Fruit fly (Drosophila melanogaster): ENCODE measurements around the gene CG3308.

The CG3308 gene

dm6 chr3R:21263177-21263576 lies 10.4 kb downstream of the CG3308 start (continued):
- no peak for TF ChIP-seq eve (GFP tag; optimal IDR thresholded peaks at IDR 0.05)
- no peak for TF ChIP-seq CG6175 (GFP tag; IDR thresholded peaks at IDR 0.05)
- TF ChIP-seq Hr51 (GFP tag; optimal IDR thresholded peaks at IDR 0.05), result peak in 1 of 2 experiments; percentile 19
- TF ChIP-seq CG31388 (GFP tag; optimal IDR thresholded peaks at IDR 0.05), result no peak
- 0 out of 2 replicates have a peak, but pooled peaks have one; percentile 24 for TF ChIP-seq ttk (GFP tag; IDR thresholded peaks at IDR 0.05)
- TF ChIP-seq otp (GFP tag; IDR thresholded peaks at IDR 0.05), result peak; percentile 68; the same call in 2 of the 3 replicates
- TF ChIP-seq maf-S (GFP tag; optimal IDR thresholded peaks at IDR 0.05), result no peak
- TF ChIP-seq CG3065 (GFP tag; optimal IDR thresholded peaks at IDR 0.05), result no peak
- no peak for TF ChIP-seq CG10147 (GFP tag; optimal IDR thresholded peaks at IDR 0.05)
- no peak for TF ChIP-seq org-1 (GFP tag; optimal IDR thresholded peaks at IDR 0.05)
- TF ChIP-seq bbx (GFP tag; IDR thresholded peaks at IDR 0.05; ENCODE audit: partially characterized antibody), result no peak
- TF ChIP-seq Ptx1 (GFP tag; IDR thresholded peaks at IDR 0.05), result no peak
- no peak for TF ChIP-seq luna (GFP tag; optimal IDR thresholded peaks at IDR 0.05)
- no peak for TF ChIP-seq fru (optimal IDR thresholded peaks at IDR 0.05)
- no peak for TF ChIP-seq bab2 (GFP tag; optimal IDR thresholded peaks at IDR 0.05)
- no peak for TF ChIP-seq NC2α (GFP tag; optimal IDR thresholded peaks at IDR 0.05)
- TF ChIP-seq disco-r (GFP tag; optimal IDR thresholded peaks at IDR 0.05), result no peak
- TF ChIP-seq Mad (GFP tag; optimal IDR thresholded peaks at IDR 0.05), result peak; percentile 13
- no peak for TF ChIP-seq CG16813 (GFP tag; IDR thresholded peaks at IDR 0.05; ENCODE audit: partially characterized antibody)
- no peak for TF ChIP-seq toy (GFP tag; IDR thresholded peaks at IDR 0.05)
- no peak for TF ChIP-seq fd102C (GFP tag; optimal IDR thresholded peaks at IDR 0.05)
- TF ChIP-seq CG10431 (GFP tag; optimal IDR thresholded peaks at IDR 0.05), result peak; percentile 9
- peak; percentile 22 for TF ChIP-seq BtbVII (GFP tag; optimal IDR thresholded peaks at IDR 0.05)
- TF ChIP-seq Max (GFP tag; optimal IDR thresholded peaks at IDR 0.05), result no peak
- TF ChIP-seq unc-4 (GFP tag; IDR thresholded peaks at IDR 0.05; ENCODE audit: partially characterized antibody), result no peak
- TF ChIP-seq CG17361 (GFP tag; IDR thresholded peaks at IDR 0.05), result no peak
- TF ChIP-seq CG30431 (GFP tag; optimal IDR thresholded peaks at IDR 0.05), result no peak
- no peak for TF ChIP-seq Spps (tag; optimal IDR thresholded peaks at IDR 0.05)
- TF ChIP-seq sens (GFP tag), result peak; percentile 78
- no peak for TF ChIP-seq corto (GFP tag; optimal IDR thresholded peaks at IDR 0.05)
- no peak for TF ChIP-seq Lim3 (GFP tag; IDR thresholded peaks at IDR 0.05)
- no peak for TF ChIP-seq CG8924 (tag; optimal IDR thresholded peaks at IDR 0.05)
- no peak for TF ChIP-seq pnt (GFP tag; optimal IDR thresholded peaks at IDR 0.05)
- no peak for TF ChIP-seq pho (GFP tag; optimal IDR thresholded peaks at IDR 0.05)
- TF ChIP-seq D19B (GFP tag; optimal IDR thresholded peaks at IDR 0.05), result no peak
- TF ChIP-seq Rx (GFP tag; IDR thresholded peaks at IDR 0.05), result 0 out of 2 replicates have a peak, but pooled peaks have one; percentile 26
- peak; percentile 28 for TF ChIP-seq CG7839 (tag; optimal IDR thresholded peaks at IDR 0.05)
- TF ChIP-seq Stat92E (GFP tag; optimal IDR thresholded peaks at IDR 0.05), result no peak
- TF ChIP-seq trh (GFP tag; optimal IDR thresholded peaks at IDR 0.05), result peak; percentile 2
- no peak for TF ChIP-seq sqz (GFP tag; optimal IDR thresholded peaks at IDR 0.05)
- TF ChIP-seq lab (GFP tag; optimal IDR thresholded peaks at IDR 0.05), result peak; percentile 51
- peak; percentile 39; the same call in 1 of the 2 replicates for TF ChIP-seq CG32532 (GFP tag; IDR thresholded peaks at IDR 0.05)
- no peak for TF ChIP-seq jumu (GFP tag; optimal IDR thresholded peaks at IDR 0.05)
- peak; percentile 35 for TF ChIP-seq gem (tag; optimal IDR thresholded peaks at IDR 0.05)
- no peak for TF ChIP-seq Xrp1 (GFP tag; IDR thresholded peaks at IDR 0.05)
- no peak for TF ChIP-seq CG7271 (tag; optimal IDR thresholded peaks at IDR 0.05)
- TF ChIP-seq MBD-R2 (GFP tag; IDR thresholded peaks at IDR 0.05), result no peak
- TF ChIP-seq gro (GFP tag; optimal IDR thresholded peaks at IDR 0.05), result no peak
- no peak for TF ChIP-seq vfl (GFP tag; optimal IDR thresholded peaks at IDR 0.05)
- peak; percentile 38; the same call in 1 of the 2 replicates for TF ChIP-seq gsb (GFP tag; IDR thresholded peaks at IDR 0.05)
- TF ChIP-seq CG1792 (GFP tag; optimal IDR thresholded peaks at IDR 0.05), result no peak
- no peak for TF ChIP-seq CG9797 (GFP tag; optimal IDR thresholded peaks at IDR 0.05)
